Fruit fly (Drosophila melanogaster): Measurements from ENCODE around the gene CG42780.
A peak's percentile ranks its signal among the peaks of the same experiment; 100 is the strongest.

Gene CG42780

DNA sequence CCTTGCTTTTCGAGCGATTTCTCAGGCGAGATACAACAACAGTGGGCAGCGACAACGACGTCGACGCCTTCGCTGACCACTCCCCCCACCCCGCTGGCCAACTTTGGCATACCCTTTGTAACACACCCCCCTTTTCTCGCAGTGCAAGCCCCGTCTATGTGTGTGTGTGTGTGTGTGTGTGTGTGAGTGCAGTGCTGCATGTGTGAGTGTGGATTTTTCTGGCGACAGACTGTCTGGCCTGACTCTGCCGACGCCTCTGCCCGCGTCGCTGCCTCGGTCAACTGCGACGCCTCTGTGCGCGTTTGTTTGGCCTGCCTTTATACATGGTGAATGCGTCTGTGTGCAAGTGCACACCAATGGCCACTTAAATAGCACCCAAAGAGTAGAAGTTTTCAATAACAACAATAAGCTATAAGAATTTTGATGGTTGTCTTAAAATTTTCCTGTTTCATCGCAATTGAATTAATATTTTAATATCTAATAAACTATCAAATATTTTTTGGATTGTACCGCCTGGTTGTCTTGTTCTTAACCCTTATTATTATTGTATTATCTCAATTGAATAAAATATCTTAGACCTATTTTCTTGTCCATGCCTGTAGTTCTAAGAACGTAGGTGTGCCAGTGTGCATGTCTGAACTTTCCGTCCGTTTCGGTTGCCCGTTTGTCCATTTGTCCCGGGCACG is 38.0 kb downstream of the CG42780 start (continued):
- TF ChIP-seq gfzf (GFP tag; optimal IDR thresholded peaks at IDR 0.05): no peak
- TF ChIP-seq CG10565 (GFP tag; optimal IDR thresholded peaks at IDR 0.05): peak; percentile 49
- TF ChIP-seq Sox100B (GFP tag; optimal IDR thresholded peaks at IDR 0.05): peak; percentile 96
- TF ChIP-seq CG7928 (GFP tag; optimal IDR thresholded peaks at IDR 0.05): peak; percentile 27
- TF ChIP-seq Dad (GFP tag; optimal IDR thresholded peaks at IDR 0.05): no peak
- peak; percentile 87 for TF ChIP-seq CG31441 (GFP tag; IDR thresholded peaks at IDR 0.05)
- TF ChIP-seq so (GFP tag; IDR thresholded peaks at IDR 0.05): peak; percentile 89
- TF ChIP-seq H15 (GFP tag; IDR thresholded peaks at IDR 0.05): peak; percentile 71
- peak; percentile 81 for TF ChIP-seq CG9437 (GFP tag; optimal IDR thresholded peaks at IDR 0.05)
- peak; percentile 73 for TF ChIP-seq MTF-1 (GFP tag; optimal IDR thresholded peaks at IDR 0.05; ENCODE audit: borderline replicate concordance)
- peak; percentile 66 for TF ChIP-seq Med (GFP tag)
- TF ChIP-seq inv (GFP tag; IDR thresholded peaks at IDR 0.05; ENCODE audit: partially characterized antibody): no peak
- peak; percentile 97 for TF ChIP-seq CG17829 (tag; optimal IDR thresholded peaks at IDR 0.05)
- peak; percentile 82 for TF ChIP-seq Ets65A (GFP tag)
- peak; percentile 31 for TF ChIP-seq slou (GFP tag; optimal IDR thresholded peaks at IDR 0.05)
- peak; percentile 38 for TF ChIP-seq CG3065 (GFP tag; optimal IDR thresholded peaks at IDR 0.05)
- no peak for TF ChIP-seq rib (GFP tag; IDR thresholded peaks at IDR 0.05)
- TF ChIP-seq Hmr (GFP tag; optimal IDR thresholded peaks at IDR 0.05): peak; percentile 80
- peak in 1 of 2 experiments; percentile 30 for TF ChIP-seq Pdp1 (GFP tag; optimal IDR thresholded peaks at IDR 0.05)
- TF ChIP-seq CG7556 (GFP tag; optimal IDR thresholded peaks at IDR 0.05): peak; percentile 92
- TF ChIP-seq CG10959 (GFP tag; IDR thresholded peaks at IDR 0.05): peak; percentile 67
- no peak for TF ChIP-seq Ets97D (GFP tag; optimal IDR thresholded peaks at IDR 0.05)
- TF ChIP-seq Ssrp (tag; optimal IDR thresholded peaks at IDR 0.05): peak; percentile 94
- no peak for TF ChIP-seq Dfd (GFP tag; optimal IDR thresholded peaks at IDR 0.05)
- TF ChIP-seq BtbVII (GFP tag; optimal IDR thresholded peaks at IDR 0.05): peak; percentile 86
- peak; percentile 90 for TF ChIP-seq CG18599 (GFP tag; optimal IDR thresholded peaks at IDR 0.05)
- TF ChIP-seq CG6272 (GFP tag; IDR thresholded peaks at IDR 0.05): 0 out of 2 replicates have a peak, but pooled peaks have one; percentile 35
- TF ChIP-seq Mrtf (GFP tag; IDR thresholded peaks at IDR 0.05): peak; percentile 72; the same call in 2 of the 3 replicates
- no peak for TF ChIP-seq bbx (GFP tag; IDR thresholded peaks at IDR 0.05; ENCODE audit: partially characterized antibody)
- peak; percentile 86 for TF ChIP-seq tio (GFP tag; optimal IDR thresholded peaks at IDR 0.05)
- TF ChIP-seq D19B (GFP tag; optimal IDR thresholded peaks at IDR 0.05): peak; percentile 49
- TF ChIP-seq NK7.1 (GFP tag; optimal IDR thresholded peaks at IDR 0.05): no peak
- peak; percentile 97 for TF ChIP-seq CG10979 (tag; optimal IDR thresholded peaks at IDR 0.05)
- 0 out of 2 replicates have a peak, but pooled peaks have one; percentile 8 for TF ChIP-seq CG9215 (GFP tag; IDR thresholded peaks at IDR 0.05)
- peak; percentile 84 for TF ChIP-seq row (GFP tag; IDR thresholded peaks at IDR 0.05)
- peak; percentile 77 for TF ChIP-seq caup (GFP tag; optimal IDR thresholded peaks at IDR 0.05; ENCODE audit: severe bottlenecking)
- TF ChIP-seq Atf6 (GFP tag; IDR thresholded peaks at IDR 0.05): peak; percentile 71; the same call in 1 of the 2 replicates
- TF ChIP-seq CG5953 (GFP tag; IDR thresholded peaks at IDR 0.05): peak; percentile 75
- peak; percentile 58 for TF ChIP-seq ind (GFP tag; optimal IDR thresholded peaks at IDR 0.05)
- peak; percentile 82 for TF ChIP-seq Drgx (GFP tag; IDR thresholded peaks at IDR 0.05)
- TF ChIP-seq scrt (GFP tag; optimal IDR thresholded peaks at IDR 0.05): peak; percentile 82
- TF ChIP-seq CG34376 (GFP tag; optimal IDR thresholded peaks at IDR 0.05): peak; percentile 41
- TF ChIP-seq knrl (GFP tag; IDR thresholded peaks at IDR 0.05; ENCODE audit: partially characterized antibody): no peak
- TF ChIP-seq CoRest (tag; optimal IDR thresholded peaks at IDR 0.05): peak; percentile 95
- peak; percentile 94 for TF ChIP-seq CG6254 (GFP tag; optimal IDR thresholded peaks at IDR 0.05)
- TF ChIP-seq HLH4C (GFP tag; IDR thresholded peaks at IDR 0.05; ENCODE audit: partially characterized antibody): no peak
- peak; percentile 96 for TF ChIP-seq CG12391 (tag; optimal IDR thresholded peaks at IDR 0.05)
- peak; percentile 95 for TF ChIP-seq unpg (GFP tag; optimal IDR thresholded peaks at IDR 0.05)
